Fruit fly (Drosophila melanogaster) whole organism, embryonic: ENCODE data around the gene CG7739.
A peak's percentile ranks its signal among the peaks of the same experiment; 100 is the strongest.

ENCODE experiments used
- Atf3 ChIP-seq: fragments of 200-800 bp; sonication (Bioruptor generic); optimal IDR thresholded peaks from 3 replicates; lab custom pipeline; 2016; ENCODE audit warnings: missing biosample characterization, missing genetic modification characterization
- CG11456 ChIP-seq: fragments of 200-800 bp; sonication (Bioruptor generic); IDR thresholded peaks from 3 replicates; pipeline ENCODE4 v1.3.6; 2022; ENCODE audit warnings: missing biosample characterization, missing genetic modification characterization
- CG13287 ChIP-seq: fragments of 200-800 bp; sonication (Bioruptor generic); IDR thresholded peaks from 2 replicates; pipeline ENCODE4 v1.3.6; 2022; ENCODE audit warnings: missing biosample characterization, missing genetic modification characterization; ENCODE audit not compliant: partially characterized antibody
- CG14014 ChIP-seq: fragments of 200-800 bp; sonication (Bioruptor generic); IDR thresholded peaks from 2 replicates; pipeline ENCODE4 v1.3.6; 2022; ENCODE audit warnings: missing biosample characterization, missing genetic modification characterization
- CG14050 ChIP-seq: fragments of 200-800 bp; sonication (Bioruptor generic); IDR thresholded peaks from 3 replicates; pipeline ENCODE4 v1.3.6; 2022; ENCODE audit warnings: missing biosample characterization, missing genetic modification characterization
- CG14710 ChIP-seq: fragments of 200-800 bp; sonication (Bioruptor generic); optimal IDR thresholded peaks from 3 replicates; lab custom pipeline; 2019; ENCODE audit warnings: missing biosample characterization, mild to moderate bottlenecking, missing genetic modification characterization, moderate library complexity
- CG16863 ChIP-seq: fragments of 200-800 bp; sonication (Bioruptor generic); optimal IDR thresholded peaks from 3 replicates; lab custom pipeline; 2016; ENCODE audit warnings: missing biosample characterization, missing genetic modification characterization
- CG18619 ChIP-seq: fragments of 200-800 bp; sonication (Bioruptor generic); optimal IDR thresholded peaks from 3 replicates; lab custom pipeline; 2017; ENCODE audit warnings: missing biosample characterization, mild to moderate bottlenecking, missing genetic modification characterization
- CG18764 ChIP-seq: fragments of 200-800 bp; sonication (Bioruptor generic); optimal IDR thresholded peaks from 3 replicates; lab custom pipeline; 2016; ENCODE audit warnings: missing biosample characterization, missing genetic modification characterization
- CG2120 ChIP-seq: fragments of 200-800 bp; sonication (Bioruptor generic); optimal IDR thresholded peaks from 3 replicates; lab custom pipeline; 2016; ENCODE audit warnings: missing biosample characterization, missing genetic modification characterization
- CG2678 ChIP-seq: fragments of 200-800 bp; sonication (Bioruptor generic); optimal IDR thresholded peaks from 3 replicates; lab custom pipeline; 2019; ENCODE audit warnings: missing biosample characterization, mild to moderate bottlenecking, missing genetic modification characterization, moderate library complexity
- CG2875 ChIP-seq: fragments of 200-800 bp; sonication (Bioruptor generic); optimal IDR thresholded peaks from 2 replicates; lab custom pipeline; 2017; ENCODE audit warnings: missing biosample characterization, mild to moderate bottlenecking, missing genetic modification characterization, missing genetic modification reagents
- CG32767 ChIP-seq: fragments of 200-800 bp; sonication (Bioruptor generic); IDR thresholded peaks from 2 replicates; pipeline ENCODE4 v1.3.6; 2022; ENCODE audit warnings: missing biosample characterization, missing genetic modification characterization
- CG4360 ChIP-seq: fragments of 200-800 bp; sonication (Bioruptor generic); IDR thresholded peaks from 2 replicates; pipeline ENCODE4 v1.3.6; 2022; ENCODE audit warnings: missing biosample characterization, missing genetic modification characterization
- CG4404 ChIP-seq: fragments of 200-800 bp; sonication (Bioruptor generic); IDR thresholded peaks from 2 replicates; pipeline ENCODE4 v1.3.6; 2022; ENCODE audit warnings: missing biosample characterization, missing genetic modification characterization
- CG6813 ChIP-seq: fragments of 200-800 bp; sonication (Bioruptor generic); optimal IDR thresholded peaks from 2 replicates; lab custom pipeline; 2017; ENCODE audit warnings: missing biosample characterization, missing genetic modification characterization, mild to moderate bottlenecking, moderate library complexity, missing genetic modification reagents
- CG7786 ChIP-seq: fragments of 200-800 bp; sonication (Bioruptor generic); optimal IDR thresholded peaks from 2 replicates; lab custom pipeline; 2016; ENCODE audit warnings: missing biosample characterization, missing genetic modification characterization
- CG7987 ChIP-seq: fragments of 200-800 bp; sonication (Bioruptor generic); optimal IDR thresholded peaks from 2 replicates; lab custom pipeline; 2018; ENCODE audit warnings: missing biosample characterization, mild to moderate bottlenecking, missing genetic modification characterization, moderate library complexity
- CG8765 ChIP-seq: fragments of 200-800 bp; sonication (Bioruptor generic); IDR thresholded peaks from 2 replicates; pipeline ENCODE4 v1.3.6; 2022; ENCODE audit warnings: missing biosample characterization, missing genetic modification characterization
- CG9215 ChIP-seq: fragments of 200-800 bp; sonication (Bioruptor generic); IDR thresholded peaks from 2 replicates; pipeline ENCODE4 v1.3.6; 2022; ENCODE audit warnings: missing biosample characterization, missing genetic modification characterization
- Hand ChIP-seq: fragments of 200-800 bp; sonication (Bioruptor generic); optimal IDR thresholded peaks from 2 replicates; lab custom pipeline; 2017; ENCODE audit warnings: mild to moderate bottlenecking, missing biosample characterization, missing genetic modification reagents, missing genetic modification characterization
- Hsf ChIP-seq: fragments of 200-800 bp; sonication (Bioruptor generic); optimal IDR thresholded peaks from 3 replicates; lab custom pipeline; 2016; ENCODE audit warnings: missing biosample characterization, missing genetic modification characterization
- Mes4 ChIP-seq: fragments of 200-800 bp; sonication (Bioruptor generic); optimal IDR thresholded peaks from 2 replicates; lab custom pipeline; 2016; ENCODE audit warnings: missing biosample characterization, missing genetic modification characterization
- PHDP ChIP-seq: fragments of 200-800 bp; sonication (Bioruptor generic); optimal IDR thresholded peaks from 3 replicates; lab custom pipeline; 2018; ENCODE audit warnings: missing biosample characterization, mild to moderate bottlenecking, missing genetic modification characterization, moderate library complexity
- Pdp1 ChIP-seq, 2 experiments: fragments of 200-800 bp; sonication (Bioruptor generic); optimal IDR thresholded peaks; 3 replicates each; lab custom pipeline; 2016; ENCODE audit warnings: missing biosample characterization in 2 of 2, missing genetic modification characterization in 2 of 2, mild to moderate bottlenecking in 1 of 2, moderate library complexity in 1 of 2
- Taf1 ChIP-seq: fragments of 200-800 bp; sonication (Bioruptor generic); IDR thresholded peaks from 2 replicates; pipeline ENCODE4 v1.3.6; 2022; ENCODE audit warnings: missing biosample characterization, missing genetic modification characterization
- abd-A ChIP-seq: fragments of 200-800 bp; sonication (Bioruptor generic); optimal IDR thresholded peaks from 3 replicates; lab custom pipeline; 2019; ENCODE audit warnings: missing biosample characterization, mild to moderate bottlenecking, missing genetic modification characterization, moderate library complexity
- ato ChIP-seq: fragments of 200-800 bp; sonication (Bioruptor generic); IDR thresholded peaks from 2 replicates; pipeline ENCODE4 v1.3.6; 2022; ENCODE audit warnings: missing biosample characterization, missing genetic modification characterization; ENCODE audit not compliant: partially characterized antibody
- chinmo ChIP-seq: fragments of 200-800 bp; sonication (Bioruptor generic); IDR thresholded peaks from 4 replicates; pipeline ENCODE4 v1.3.6; 2022; ENCODE audit warnings: missing biosample characterization, missing genetic modification characterization; ENCODE audit not compliant: partially characterized antibody
- dan ChIP-seq: fragments of 200-800 bp; sonication (Bioruptor generic); IDR thresholded peaks from 2 replicates; pipeline ENCODE4 v1.3.6; 2022; ENCODE audit warnings: missing biosample characterization, missing genetic modification characterization
- dm ChIP-seq: fragments of 200-800 bp; sonication (Bioruptor generic); optimal IDR thresholded peaks from 3 replicates; lab custom pipeline; 2016; ENCODE audit warnings: missing biosample characterization, missing genetic modification characterization
- dmrt99B ChIP-seq: fragments of 200-800 bp; sonication (Bioruptor generic); optimal IDR thresholded peaks from 2 replicates; lab custom pipeline; 2018; ENCODE audit warnings: missing biosample characterization, mild to moderate bottlenecking, missing genetic modification characterization, moderate library complexity
- en ChIP-seq: fragments of 200-800 bp; sonication (Bioruptor generic); optimal IDR thresholded peaks from 2 replicates; lab custom pipeline; 2016; ENCODE audit warnings: missing biosample characterization, missing genetic modification characterization
- fd96Cb ChIP-seq: fragments of 200-800 bp; sonication (Bioruptor generic); optimal IDR thresholded peaks from 2 replicates; lab custom pipeline; 2018; ENCODE audit warnings: missing biosample characterization, mild to moderate bottlenecking, missing genetic modification characterization, moderate library complexity
- hkb ChIP-seq, 2 experiments: fragments of 200-800 bp in 1 of 2; fragments of >200 bp in 1 of 2; sonication (Bioruptor generic) in 1 of 2; IDR thresholded peaks in 1 of 2; optimal IDR thresholded peaks in 1 of 2; 2 replicates each; pipeline versions ENCODE4 v1.3.6 to Lab custom; 2017 to 2022; ENCODE audit warnings: missing biosample characterization in 1 of 2, missing genetic modification characterization in 1 of 2
- inv ChIP-seq: fragments of 200-800 bp; sonication (Bioruptor generic); IDR thresholded peaks from 2 replicates; pipeline ENCODE4 v1.3.6; 2022; ENCODE audit warnings: missing biosample characterization, missing genetic modification characterization; ENCODE audit not compliant: partially characterized antibody
- prd ChIP-seq, 3 experiments: fragments of >200 bp in 2 of 3; fragments of 200-800 bp in 1 of 3; sonication (Bioruptor generic) in 1 of 3; optimal IDR thresholded peaks in 2 of 3; IDR thresholded peaks in 1 of 3; 2 replicates in 2 of 3; 3 replicates in 1 of 3; pipeline versions ENCODE4 v1.3.6 to Lab custom; 2017 to 2022; ENCODE audit warnings: missing biosample characterization in 1 of 3, missing genetic modification characterization in 1 of 3
- pzg ChIP-seq: fragments of 200-800 bp; sonication (Bioruptor generic); optimal IDR thresholded peaks from 3 replicates; lab custom pipeline; 2018; ENCODE audit warnings: missing biosample characterization, mild to moderate bottlenecking, missing genetic modification characterization, moderate library complexity
- ranshi ChIP-seq: fragments of 200-800 bp; sonication (Bioruptor generic); IDR thresholded peaks from 2 replicates; pipeline ENCODE4 v1.3.6; 2022; ENCODE audit warnings: missing biosample characterization, missing genetic modification characterization
- run ChIP-seq: fragments of 200-800 bp; sonication (Bioruptor generic); optimal IDR thresholded peaks from 3 replicates; lab custom pipeline; 2018; ENCODE audit warnings: missing biosample characterization, mild to moderate bottlenecking, missing genetic modification characterization
- salm ChIP-seq: fragments of 200-800 bp; sonication (Bioruptor generic); optimal IDR thresholded peaks from 2 replicates; lab custom pipeline; 2018; ENCODE audit warnings: missing biosample characterization, mild to moderate bottlenecking, missing genetic modification characterization
- sd ChIP-seq: fragments of 200-800 bp; sonication (Bioruptor generic); optimal IDR thresholded peaks from 3 replicates; lab custom pipeline; 2018; ENCODE audit warnings: missing biosample characterization, mild to moderate bottlenecking, missing genetic modification characterization, moderate library complexity
- ssp ChIP-seq: fragments of 200-800 bp; sonication (Bioruptor generic); IDR thresholded peaks from 2 replicates; pipeline ENCODE4 v1.3.6; 2022; ENCODE audit warnings: missing biosample characterization, missing genetic modification characterization
- tap ChIP-seq: fragments of 200-800 bp; optimal IDR thresholded peaks from 3 replicates; lab custom pipeline; 2019; ENCODE audit warnings: missing biosample characterization, mild to moderate bottlenecking, missing genetic modification characterization, moderate library complexity
- tgo ChIP-seq: fragments of 200-800 bp; sonication (Bioruptor generic); IDR thresholded peaks from 3 replicates; pipeline ENCODE4 v1.3.6; 2022; ENCODE audit warnings: missing biosample characterization, missing genetic modification characterization
- trh ChIP-seq: fragments of 200-800 bp; sonication (Bioruptor generic); optimal IDR thresholded peaks from 2 replicates; lab custom pipeline; 2016; ENCODE audit warnings: missing biosample characterization, missing genetic modification characterization
- yki ChIP-seq: fragments of >200 bp; optimal IDR thresholded peaks from 3 replicates; lab custom pipeline; 2018

CG7739 gene

DNA sequence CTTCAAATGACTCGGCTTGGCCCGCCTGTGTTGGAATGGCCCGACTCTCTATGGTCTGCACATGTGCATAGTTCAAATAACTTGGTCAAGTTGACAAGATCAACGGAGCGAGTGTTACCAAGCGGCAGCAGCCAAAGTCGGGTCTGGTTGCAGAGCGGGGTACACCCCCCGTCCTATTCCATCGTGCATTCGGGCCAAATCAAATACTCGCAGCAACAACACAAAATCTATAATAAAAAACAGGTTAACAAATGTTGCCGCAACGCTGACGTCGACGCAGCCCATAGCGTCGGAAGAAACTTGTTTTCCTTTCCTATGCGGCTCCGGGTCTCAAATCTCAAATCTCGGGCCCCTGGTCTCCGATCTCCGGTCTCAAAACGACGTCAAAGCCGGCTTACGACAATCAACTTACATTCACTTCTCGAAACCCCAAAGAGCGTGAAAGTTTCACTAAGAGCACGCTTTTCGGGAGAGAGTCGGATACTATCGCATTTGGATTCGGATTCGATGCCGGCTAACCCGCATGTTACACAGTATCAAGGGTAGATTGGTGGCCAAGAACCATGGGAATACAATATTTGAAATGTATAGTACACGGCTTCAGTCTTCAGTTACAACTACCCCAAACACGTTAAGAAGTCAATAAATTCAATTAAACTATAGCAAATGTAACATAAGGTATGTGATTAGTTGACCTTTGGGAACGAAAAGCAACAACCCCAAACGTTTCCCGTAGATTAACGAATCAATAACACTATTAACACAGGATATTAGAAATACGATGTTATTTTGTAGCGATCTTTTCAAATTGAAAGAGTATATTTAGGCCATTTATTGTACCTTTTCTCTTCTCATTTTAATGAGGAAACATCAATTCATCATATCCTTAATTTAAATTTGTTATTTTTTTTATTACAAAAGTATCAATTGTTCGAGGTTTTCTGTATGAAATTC is 28.3 kb downstream of the CG7739 start (continued):
- TF ChIP-seq run (tag; lab: Kevin White, UChicago) (no peak), CG2678 (peak; percentile 81), CG14710 (tag; lab: Kevin White, UChicago) (peak; percentile 65), CG14014 (GFP tag; lab: Robert Waterston, UW) (no peak), hkb (optimal IDR thresholded peaks at IDR 0.05; lab: Kevin White, UChicago) (no peak), hkb (GFP tag; IDR thresholded peaks at IDR 0.05; lab: Robert Waterston, UW) (0 out of 2 replicates have a peak, but pooled peaks have one; percentile 35), Mes4 (GFP tag; lab: Kevin White, UChicago) (peak; percentile 46), CG7987 (GFP tag; lab: Kevin White, UChicago) (no peak), dan (GFP tag; lab: Robert Waterston, UW) (no peak), abd-A (tag; lab: Kevin White, UChicago) (peak; percentile 28), CG2875 (GFP tag; lab: Kevin White, UChicago) (no peak), Hand (GFP tag; lab: Kevin White, UChicago) (peak; percentile 12), CG16863 (GFP tag; lab: Kevin White, UChicago) (peak; percentile 62), dmrt99B (peak; percentile 63), CG18619 (peak; percentile 87), CG11456 (GFP tag; lab: Robert Waterston, UW) (peak; percentile 49; the same call in 1 of the 3 replicates), salm (tag; lab: Kevin White, UChicago) (no peak), en (GFP tag; lab: Kevin White, UChicago) (peak; percentile 18), ssp (GFP tag; lab: Robert Waterston, UW) (no peak), Pdp1 (GFP tag; optimal IDR thresholded peaks at IDR 0.05; lab: Kevin White, UChicago) (peak; percentile 5 to 71), CG14050 (GFP tag; lab: Robert Waterston, UW) (no peak; the same call in 2 of the 3 replicates), fd96Cb (tag; lab: Kevin White, UChicago) (peak; percentile 57), CG18764 (GFP tag; lab: Kevin White, UChicago) (no peak), trh (GFP tag; lab: Kevin White, UChicago) (no peak), CG13287 (GFP tag; lab: Robert Waterston, UW) (no peak), CG4360 (GFP tag; lab: Robert Waterston, UW) (peak; percentile 50; the same call in 1 of the 2 replicates), tgo (no peak), CG6813 (no peak), CG4404 (GFP tag; lab: Robert Waterston, UW) (no peak), ranshi (GFP tag; lab: Robert Waterston, UW) (no peak; the same call in 1 of the 2 replicates), CG9215 (GFP tag; lab: Robert Waterston, UW) (peak; percentile 60), CG2120 (GFP tag; lab: Kevin White, UChicago) (peak; percentile 76), inv (GFP tag; lab: Robert Waterston, UW) (no peak), prd (optimal IDR thresholded peaks at IDR 0.05; lab: Kevin White, UChicago) (no peak), prd (GFP tag; IDR thresholded peaks at IDR 0.05; lab: Robert Waterston, UW) (peak; percentile 58), ato (GFP tag; lab: Robert Waterston, UW) (no peak), CG32767 (no peak), yki (lab: Kevin White, UChicago) (peak; percentile 14), Atf3 (GFP tag; lab: Kevin White, UChicago) (peak; percentile 29), sd (peak; percentile 95), PHDP (peak; percentile 35), dm (GFP tag; lab: Kevin White, UChicago) (peak; percentile 29), Hsf (GFP tag; lab: Kevin White, UChicago) (peak; percentile 57), CG8765 (GFP tag; lab: Robert Waterston, UW) (no peak), tap (no peak), pzg (GFP tag; lab: Kevin White, UChicago) (no peak), CG7786 (GFP tag; lab: Kevin White, UChicago) (peak; percentile 42), Taf1 (0 out of 2 replicates have a peak, but pooled peaks have one; percentile 28), chinmo (GFP tag; lab: Robert Waterston, UW) (peak; percentile 97)
